Worm (Caenorhabditis elegans): ENCODE data around the gene srg-61.

Gene srg-61

DNA sequence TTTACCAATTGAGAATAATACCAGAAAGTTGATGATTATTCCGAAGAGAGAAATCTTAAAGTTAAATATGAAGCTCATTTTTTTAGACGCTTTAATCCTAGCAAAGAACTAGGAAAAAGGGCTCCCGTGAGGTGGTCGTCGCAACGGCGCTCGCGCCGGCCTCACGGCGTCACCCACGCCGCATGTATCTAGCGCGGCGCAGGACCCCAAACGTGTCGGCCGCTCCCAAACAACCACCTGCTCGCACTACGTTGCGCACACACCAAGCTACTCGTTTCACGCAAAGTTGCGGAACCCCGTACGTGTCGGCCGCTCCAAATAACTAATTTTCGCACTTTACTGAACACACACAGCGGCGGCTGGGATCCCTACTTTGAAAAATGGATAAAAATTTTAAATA is 6.3 kb upstream of the srg-61 start:
- TF ChIP-seq hlh-6 (tag; optimal IDR thresholded peaks at IDR 0.05) (no peak), ceh-19 (GFP tag; optimal IDR thresholded peaks at IDR 0.05) (no peak), dve-1 (tag; optimal IDR thresholded peaks at IDR 0.05) (no peak), pat-9 (tag; optimal IDR thresholded peaks at IDR 0.05) (no peak), unc-55 (GFP tag; optimal IDR thresholded peaks at IDR 0.05) (no peak)

DNA sequence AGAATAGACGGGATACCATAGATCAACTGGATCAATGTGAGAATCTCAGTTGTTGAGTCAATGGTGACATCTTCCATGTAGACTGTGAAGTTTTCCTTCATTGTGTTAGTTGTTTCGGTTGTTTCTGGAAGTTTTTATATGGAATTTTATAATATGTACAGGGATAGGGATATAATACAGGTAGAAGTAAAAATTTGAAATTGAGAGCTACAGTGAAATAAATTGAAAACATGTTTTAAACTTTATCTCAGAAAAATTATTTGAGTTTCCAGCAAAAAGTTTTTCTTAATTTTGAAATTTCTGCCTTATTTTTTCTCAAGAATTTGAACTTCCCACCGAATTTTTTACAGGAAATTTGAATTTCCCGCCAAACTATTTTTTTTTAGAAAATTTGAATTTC is 2.2 kb upstream of the srg-61 start, which contains the start of gene srg-62:
Gene srg-62 (minus strand): TSS at position 101 of the 400 bp plus-strand sequence.
- TF ChIP-seq K09A11.1 (tag; optimal IDR thresholded peaks at IDR 0.05; ENCODE audit: insufficient read depth) (no peak), lim-6 (tag; optimal IDR thresholded peaks at IDR 0.05) (no peak), hlh-13 (GFP tag; optimal IDR thresholded peaks at IDR 0.05) (no peak), F13H6.1 (tag; optimal IDR thresholded peaks at IDR 0.05) (no peak), sdc-2 (tag; optimal IDR thresholded peaks at IDR 0.05) (no peak), ceh-24 (tag; optimal IDR thresholded peaks at IDR 0.05) (no peak), odd-2 (tag; optimal IDR thresholded peaks at IDR 0.05) (no peak), ceh-19 (GFP tag; optimal IDR thresholded peaks at IDR 0.05) (no peak)

DNA sequence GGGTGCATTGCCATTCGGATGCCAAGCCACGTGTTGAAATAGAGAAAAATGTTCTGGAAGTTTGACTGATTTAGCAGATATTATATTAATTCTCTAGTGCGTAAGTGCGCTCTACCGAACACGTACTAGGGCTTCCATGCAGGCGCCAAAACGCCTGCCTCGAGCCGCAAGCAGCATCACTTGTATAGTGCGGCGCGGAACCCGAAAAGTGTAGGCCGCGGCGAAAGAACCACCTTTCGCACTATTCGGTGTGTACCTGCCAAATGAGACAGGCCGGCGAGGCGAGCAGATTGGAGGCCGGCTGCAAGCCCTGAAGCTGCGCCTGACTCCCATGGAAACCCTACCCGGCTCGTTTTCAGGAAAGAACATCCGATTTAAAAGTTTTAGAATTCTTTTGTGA is 521 bp downstream of the srg-61 start:
- TF ChIP-seq npax-4 (tag; optimal IDR thresholded peaks at IDR 0.05) (no peak), hlh-8 (tag; optimal IDR thresholded peaks at IDR 0.05) (no peak), K02D7.2 (tag; optimal IDR thresholded peaks at IDR 0.05) (no peak), hlh-13 (GFP tag; optimal IDR thresholded peaks at IDR 0.05) (no peak), ceh-14 (tag; optimal IDR thresholded peaks at IDR 0.05) (no peak), F13H6.1 (tag; optimal IDR thresholded peaks at IDR 0.05) (no peak), lim-6 (tag; optimal IDR thresholded peaks at IDR 0.05) (no peak), eyg-1 (tag; optimal IDR thresholded peaks at IDR 0.05) (no peak), unc-3 (GFP tag; conservative IDR thresholded peaks at IDR 0.05) (no peak), unc-3 (tag; optimal IDR thresholded peaks at IDR 0.05) (no peak), ceh-22 (tag; optimal IDR thresholded peaks at IDR 0.05) (no peak), zip-5 (tag; optimal IDR thresholded peaks at IDR 0.05) (no peak), T23F11.4 (GFP tag; optimal IDR thresholded peaks at IDR 0.05) (no peak), pqm-1 (tag; optimal IDR thresholded peaks at IDR 0.05) (no peak), sdc-2 (tag; optimal IDR thresholded peaks at IDR 0.05) (no peak)

ce11 chrV:2738174-2738573 is 2.0 kb downstream of the srg-61 start, which contains the start of gene srg-56:
Gene srg-56 (minus strand): TSS chrV:2738274.
- TF ChIP-seq eyg-1 (tag; optimal IDR thresholded peaks at IDR 0.05) (no peak), Y22D7AL.16 (tag; optimal IDR thresholded peaks at IDR 0.05) (no peak), fkh-10 (GFP tag; optimal IDR thresholded peaks at IDR 0.05) (no peak), npax-4 (tag; optimal IDR thresholded peaks at IDR 0.05) (no peak), F13H6.1 (tag; optimal IDR thresholded peaks at IDR 0.05) (no peak), sox-4 (tag; optimal IDR thresholded peaks at IDR 0.05) (no peak), ceh-22 (tag; optimal IDR thresholded peaks at IDR 0.05) (no peak), T23F11.4 (GFP tag; optimal IDR thresholded peaks at IDR 0.05) (no peak), ceh-19 (GFP tag; optimal IDR thresholded peaks at IDR 0.05) (no peak), elt-2 (tag; optimal IDR thresholded peaks at IDR 0.05) (no peak), rnt-1 (tag; optimal IDR thresholded peaks at IDR 0.05) (no peak), gmeb-2 (tag; optimal IDR thresholded peaks at IDR 0.05) (no peak)

DNA sequence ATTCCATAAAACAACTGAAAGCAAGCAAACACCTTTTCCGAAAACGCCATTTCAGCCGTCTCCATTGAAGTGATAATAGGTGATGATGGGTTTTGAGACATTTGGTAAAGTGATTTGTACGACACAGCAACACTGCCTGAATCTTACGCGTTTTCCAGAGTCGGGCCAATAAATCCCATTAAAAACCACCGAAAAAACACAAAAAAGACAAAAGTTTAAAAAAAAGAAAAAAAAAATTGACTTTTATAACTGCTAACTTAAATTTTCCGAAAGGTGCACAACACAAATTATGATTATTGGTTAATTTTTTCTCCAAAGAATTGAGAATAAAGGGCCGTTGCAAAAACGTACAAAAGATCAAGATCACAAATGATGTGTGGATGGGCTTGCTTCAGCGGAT is 5.8 kb downstream of the srg-61 start, which contains the start of gene srg-57:
Gene srg-57 (minus strand): TSS at position 101 of the 400 bp plus-strand sequence.
- TF ChIP-seq C38D4.7 (GFP tag; optimal IDR thresholded peaks at IDR 0.05) (no peak), pag-3 (tag; optimal IDR thresholded peaks at IDR 0.05; ENCODE audit: borderline replicate concordance) (no peak), sox-4 (tag; optimal IDR thresholded peaks at IDR 0.05) (no peak), sox-2 (GFP tag; IDR thresholded peaks at IDR 0.05) (no peak), T23F11.4 (GFP tag; optimal IDR thresholded peaks at IDR 0.05) (no peak), fkh-10 (GFP tag; optimal IDR thresholded peaks at IDR 0.05) (no peak), ref-2 (tag; optimal IDR thresholded peaks at IDR 0.05) (no peak), odd-2 (tag; optimal IDR thresholded peaks at IDR 0.05) (no peak), unc-42 (tag; optimal IDR thresholded peaks at IDR 0.05) (no peak), Y22D7AL.16 (tag; optimal IDR thresholded peaks at IDR 0.05) (no peak), nhr-232 (tag; optimal IDR thresholded peaks at IDR 0.05) (no peak), ceh-22 (tag; optimal IDR thresholded peaks at IDR 0.05) (no peak)

All from whole organism, late embryonic.